Fruit fly (Drosophila melanogaster) whole organism, prepupa: ENCODE data around the gene CG11333.

Experiments
- Blimp-1 ChIP-seq: fragments of 200-800 bp; sonication (Bioruptor generic); optimal IDR thresholded peaks from 3 replicates; lab custom pipeline; 2017; ENCODE audit warnings: missing biosample characterization, missing genetic modification characterization, mild to moderate bottlenecking, moderate library complexity, missing genetic modification reagents
- CG10631 ChIP-seq: fragments of 200-800 bp; sonication (Bioruptor generic); optimal IDR thresholded peaks from 2 replicates; lab custom pipeline; 2016; ENCODE audit warnings: missing biosample characterization, missing genetic modification characterization
- CG10669 ChIP-seq: fragments of 200-800 bp; sonication (Bioruptor generic); optimal IDR thresholded peaks from 3 replicates; lab custom pipeline; 2018; ENCODE audit warnings: missing biosample characterization, mild to moderate bottlenecking, missing genetic modification characterization, moderate library complexity
- CG11294 ChIP-seq: fragments of 200-800 bp; sonication (Bioruptor generic); IDR thresholded peaks from 2 replicates; pipeline ENCODE4 v1.3.6; 2022; ENCODE audit warnings: missing biosample characterization, missing genetic modification characterization
- CG11762 ChIP-seq: fragments of 200-800 bp; sonication (Bioruptor generic); optimal IDR thresholded peaks from 3 replicates; lab custom pipeline; 2016; ENCODE audit warnings: missing biosample characterization, missing genetic modification characterization; ENCODE audit not compliant: insufficient read depth
- CG11902 ChIP-seq: fragments of 200-800 bp; sonication (Bioruptor generic); optimal IDR thresholded peaks from 3 replicates; lab custom pipeline; 2016; ENCODE audit warnings: missing biosample characterization, missing genetic modification characterization
- CG15336 ChIP-seq: fragments of 200-800 bp; sonication (Bioruptor generic); IDR thresholded peaks from 2 replicates; pipeline ENCODE4 v1.3.6; 2022; ENCODE audit warnings: missing biosample characterization, missing genetic modification characterization
- CG1621 ChIP-seq: fragments of 200-800 bp; sonication (Bioruptor generic); optimal IDR thresholded peaks from 3 replicates; lab custom pipeline; 2018; ENCODE audit warnings: missing biosample characterization, mild to moderate bottlenecking, missing genetic modification characterization
- CG16779 ChIP-seq: fragments of 200-800 bp; sonication (Bioruptor generic); optimal IDR thresholded peaks from 3 replicates; lab custom pipeline; 2017; ENCODE audit warnings: missing biosample characterization, mild to moderate bottlenecking, missing genetic modification characterization
- CG3032 ChIP-seq: fragments of 200-800 bp; optimal IDR thresholded peaks from 2 replicates; lab custom pipeline; 2019; ENCODE audit warnings: missing biosample characterization, mild to moderate bottlenecking, missing genetic modification characterization, moderate library complexity
- CG31627 ChIP-seq: fragments of 200-800 bp; sonication (Bioruptor generic); optimal IDR thresholded peaks from 3 replicates; lab custom pipeline; 2016; ENCODE audit warnings: missing biosample characterization, missing genetic modification characterization
- CG32006 ChIP-seq: fragments of 200-800 bp; sonication (Bioruptor generic); optimal IDR thresholded peaks from 3 replicates; lab custom pipeline; 2017; ENCODE audit warnings: missing biosample characterization, mild to moderate bottlenecking, missing genetic modification characterization
- CG34406 ChIP-seq: fragments of 200-800 bp; sonication (Bioruptor generic); optimal IDR thresholded peaks from 3 replicates; lab custom pipeline; 2016; ENCODE audit warnings: missing biosample characterization, missing genetic modification characterization
- CG3919 ChIP-seq: fragments of 200-800 bp; sonication (Bioruptor generic); optimal IDR thresholded peaks from 3 replicates; lab custom pipeline; 2016; ENCODE audit warnings: missing biosample characterization, missing genetic modification characterization
- CG4318 ChIP-seq: fragments of 200-800 bp; sonication (Bioruptor generic); optimal IDR thresholded peaks from 3 replicates; lab custom pipeline; 2017; ENCODE audit warnings: missing biosample characterization, mild to moderate bottlenecking, missing genetic modification characterization
- CG6163 ChIP-seq: fragments of 200-800 bp; sonication (Bioruptor generic); IDR thresholded peaks from 3 replicates; pipeline ENCODE4 v1.3.6; 2022; ENCODE audit warnings: missing biosample characterization, missing genetic modification characterization
- CG6276 ChIP-seq: fragments of 200-800 bp; sonication (Bioruptor generic); optimal IDR thresholded peaks from 2 replicates; lab custom pipeline; 2017; ENCODE audit warnings: missing biosample characterization, mild to moderate bottlenecking, missing genetic modification characterization
- CG6792 ChIP-seq: fragments of 200-800 bp; sonication (Bioruptor generic); optimal IDR thresholded peaks from 3 replicates; lab custom pipeline; 2016; ENCODE audit warnings: missing biosample characterization, missing genetic modification characterization
- CG6808 ChIP-seq: fragments of 200-800 bp; sonication (Bioruptor generic); optimal IDR thresholded peaks from 3 replicates; lab custom pipeline; 2017; ENCODE audit warnings: missing biosample characterization, missing genetic modification characterization, mild to moderate bottlenecking, moderate library complexity, missing genetic modification reagents
- CG6854 ChIP-seq: fragments of 200-800 bp; sonication (Bioruptor generic); optimal IDR thresholded peaks from 2 replicates; lab custom pipeline; 2017; ENCODE audit warnings: missing biosample characterization, mild to moderate bottlenecking, missing genetic modification characterization
- CG8119 ChIP-seq: fragments of 200-800 bp; sonication (Bioruptor generic); IDR thresholded peaks from 3 replicates; pipeline ENCODE4 v1.3.6; 2022; ENCODE audit warnings: missing biosample characterization, missing genetic modification characterization
- CG8319 ChIP-seq: fragments of 200-800 bp; sonication (Bioruptor generic); optimal IDR thresholded peaks from 3 replicates; lab custom pipeline; 2016; ENCODE audit warnings: missing biosample characterization, missing genetic modification characterization
- CG9139 ChIP-seq: fragments of 200-800 bp; sonication (Bioruptor generic); optimal IDR thresholded peaks from 3 replicates; lab custom pipeline; 2017; ENCODE audit warnings: missing biosample characterization, mild to moderate bottlenecking, missing genetic modification characterization
- Eip75B ChIP-seq: fragments of 200-800 bp; sonication (Bioruptor generic); optimal IDR thresholded peaks from 3 replicates; lab custom pipeline; 2016; ENCODE audit warnings: missing biosample characterization, missing genetic modification characterization
- Eip78C ChIP-seq: fragments of 200-800 bp; sonication (Bioruptor generic); peaks from one replicate; lab custom pipeline; 2016; ENCODE audit warnings: missing biosample characterization, missing genetic modification characterization
- Ets21C ChIP-seq: fragments of 200-800 bp; sonication (Bioruptor generic); optimal IDR thresholded peaks from 3 replicates; lab custom pipeline; 2016; ENCODE audit warnings: missing biosample characterization, missing genetic modification characterization
- Ets96B ChIP-seq: fragments of 200-800 bp; optimal IDR thresholded peaks from 2 replicates; lab custom pipeline; 2019; ENCODE audit warnings: missing biosample characterization, mild to moderate bottlenecking, missing genetic modification characterization, moderate library complexity
- Gug ChIP-seq: fragments of 200-800 bp; sonication (Bioruptor generic); IDR thresholded peaks from 2 replicates; pipeline ENCODE4 v1.3.6; 2022; ENCODE audit warnings: missing biosample characterization, missing genetic modification characterization
- Hr38 ChIP-seq: sonication (Bioruptor generic); optimal IDR thresholded peaks from 2 replicates; lab custom pipeline; 2016; ENCODE audit warnings: missing biosample characterization, missing genetic modification characterization
- Hr39 ChIP-seq: fragments of 200-800 bp; sonication (Bioruptor generic); optimal IDR thresholded peaks from 2 replicates; lab custom pipeline; 2016; ENCODE audit warnings: missing biosample characterization, missing genetic modification characterization
- Hr4 ChIP-seq: fragments of 200-800 bp; sonication (Bioruptor generic); optimal IDR thresholded peaks from 3 replicates; lab custom pipeline; 2016; ENCODE audit warnings: missing biosample characterization, missing genetic modification characterization
- Lpt ChIP-seq: fragments of 200-800 bp; sonication (Bioruptor generic); optimal IDR thresholded peaks from 3 replicates; lab custom pipeline; 2016; ENCODE audit warnings: missing biosample characterization, missing genetic modification characterization
- Met ChIP-seq: fragments of 200-800 bp; sonication (Bioruptor generic); optimal IDR thresholded peaks from 3 replicates; lab custom pipeline; 2016; ENCODE audit warnings: missing biosample characterization, missing genetic modification characterization
- OdsH ChIP-seq: fragments of 200-800 bp; sonication (Bioruptor generic); optimal IDR thresholded peaks from 3 replicates; lab custom pipeline; 2016; ENCODE audit warnings: missing biosample characterization, missing genetic modification characterization
- Smox ChIP-seq: fragments of 200-800 bp; sonication (Bioruptor generic); optimal IDR thresholded peaks from 3 replicates; lab custom pipeline; 2016; ENCODE audit warnings: missing biosample characterization, missing genetic modification characterization
- Sox102F ChIP-seq: fragments of 200-800 bp; sonication (Bioruptor generic); optimal IDR thresholded peaks from 2 replicates; lab custom pipeline; 2016; ENCODE audit warnings: missing biosample characterization, mild to moderate bottlenecking, missing genetic modification characterization
- Sox14 ChIP-seq: fragments of 200-800 bp; sonication (Bioruptor generic); optimal IDR thresholded peaks from 3 replicates; lab custom pipeline; 2016; ENCODE audit warnings: missing biosample characterization, missing genetic modification characterization
- Sox15 ChIP-seq: fragments of 200-800 bp; sonication (Bioruptor generic); optimal IDR thresholded peaks from 3 replicates; lab custom pipeline; 2016; ENCODE audit warnings: missing biosample characterization, missing genetic modification characterization
- achi ChIP-seq: fragments of 200-800 bp; sonication (Bioruptor generic); optimal IDR thresholded peaks from 3 replicates; lab custom pipeline; 2016; ENCODE audit warnings: missing biosample characterization, missing genetic modification characterization
- acj6 ChIP-seq: fragments of 200-800 bp; sonication (Bioruptor generic); optimal IDR thresholded peaks from 3 replicates; lab custom pipeline; 2016; ENCODE audit warnings: missing biosample characterization, missing genetic modification characterization
- cyc ChIP-seq: fragments of 200-800 bp; sonication (Bioruptor generic); optimal IDR thresholded peaks from 3 replicates; lab custom pipeline; 2016; ENCODE audit warnings: missing biosample characterization, missing genetic modification characterization
- dac ChIP-seq: fragments of 200-800 bp; sonication (Bioruptor generic); optimal IDR thresholded peaks from 2 replicates; lab custom pipeline; 2017; ENCODE audit warnings: missing biosample characterization, mild to moderate bottlenecking, missing genetic modification characterization
- eg ChIP-seq: fragments of 200-800 bp; sonication (Bioruptor generic); IDR thresholded peaks from 3 replicates; pipeline ENCODE4 v1.3.6; 2022; ENCODE audit warnings: missing biosample characterization, missing genetic modification characterization
- esn ChIP-seq: fragments of 200-800 bp; sonication (Bioruptor generic); optimal IDR thresholded peaks from 2 replicates; lab custom pipeline; 2016; ENCODE audit warnings: missing biosample characterization, mild to moderate bottlenecking, missing genetic modification characterization, moderate library complexity
- fkh ChIP-seq: fragments of 200-800 bp; sonication (Bioruptor generic); optimal IDR thresholded peaks from 3 replicates; lab custom pipeline; 2017; ENCODE audit warnings: missing biosample characterization, mild to moderate bottlenecking, missing genetic modification characterization, moderate library complexity
- lz ChIP-seq: fragments of 200-800 bp; sonication (Bioruptor generic); optimal IDR thresholded peaks from 3 replicates; lab custom pipeline; 2016; ENCODE audit warnings: missing biosample characterization, missing genetic modification characterization
- pdm3 ChIP-seq: fragments of 200-800 bp; sonication (Bioruptor generic); optimal IDR thresholded peaks from 3 replicates; lab custom pipeline; 2016; ENCODE audit warnings: missing biosample characterization, missing genetic modification characterization
- salr ChIP-seq, 2 experiments: fragments of 200-800 bp; sonication (Bioruptor generic); optimal IDR thresholded peaks; 3 replicates each; lab custom pipeline; 2016 to 2018; ENCODE audit warnings: missing biosample characterization in 2 of 2, missing genetic modification characterization in 2 of 2, mild to moderate bottlenecking in 1 of 2
- spab ChIP-seq: fragments of 200-800 bp; sonication (Bioruptor generic); optimal IDR thresholded peaks from 2 replicates; lab custom pipeline; 2017; ENCODE audit warnings: missing biosample characterization, mild to moderate bottlenecking, missing genetic modification characterization, missing genetic modification reagents
- svp ChIP-seq: fragments of 200-800 bp; sonication (Bioruptor generic); peaks from one replicate; lab custom pipeline; 2016; ENCODE audit warnings: missing biosample characterization, missing genetic modification characterization
- topi ChIP-seq: fragments of 200-800 bp; sonication (Bioruptor generic); optimal IDR thresholded peaks from 3 replicates; lab custom pipeline; 2016; ENCODE audit warnings: missing biosample characterization, missing genetic modification characterization

Gene CG11333

dm6 chr3R:31438856-31439255, 24.2 kb upstream of the CG11333 start:
- TF ChIP-seq svp (GFP tag; lab: Kevin White, UChicago) (peak; percentile 88), CG6163 (GFP tag; lab: Robert Waterston, UW) (no peak)
- TF ChIP-seq, all 60 proteins: peak for 1

dm6 chr3R:31439986-31440385, 23.1 kb upstream of the CG11333 start:
- TF ChIP-seq CG10631, result no peak
- peak; percentile 55; the same call in 2 of the 3 replicates for TF ChIP-seq CG8119 (GFP tag; lab: Robert Waterston, UW)
- TF ChIP-seq esn (GFP tag; lab: Kevin White, UChicago), result no peak
- TF ChIP-seq lz (GFP tag; lab: Kevin White, UChicago), result no peak
- TF ChIP-seq achi (GFP tag; lab: Kevin White, UChicago), result peak; percentile 13
- peak; percentile 13 for TF ChIP-seq OdsH
- no peak for TF ChIP-seq Smox (GFP tag; lab: Kevin White, UChicago)
- no peak for TF ChIP-seq CG1621 (tag; lab: Kevin White, UChicago)
- TF ChIP-seq Eip78C, result peak; percentile 50
- TF ChIP-seq Sox102F (GFP tag; lab: Kevin White, UChicago), result no peak
- peak; percentile 26 for TF ChIP-seq CG4318 (GFP tag; lab: Kevin White, UChicago)
- TF ChIP-seq Hr38, result no peak
- no peak for TF ChIP-seq CG6163 (GFP tag; lab: Robert Waterston, UW)
- no peak for TF ChIP-seq CG11902 (GFP tag; lab: Kevin White, UChicago)
- no peak for TF ChIP-seq CG16779
- no peak for TF ChIP-seq Eip75B (GFP tag; lab: Kevin White, UChicago)
- no peak for TF ChIP-seq CG6808 (GFP tag; lab: Kevin White, UChicago)
- no peak for TF ChIP-seq CG31627 (GFP tag; lab: Kevin White, UChicago)
- peak; percentile 48; the same call in 1 of the 2 replicates for TF ChIP-seq CG15336
- TF ChIP-seq CG9139 (GFP tag; lab: Kevin White, UChicago), result no peak
- TF ChIP-seq CG6854 (GFP tag; lab: Kevin White, UChicago), result no peak
- no peak for TF ChIP-seq salr (GFP tag; optimal IDR thresholded peaks at IDR 0.05; lab: Kevin White, UChicago)
- peak; percentile 13 for TF ChIP-seq pdm3 (GFP tag; lab: Kevin White, UChicago)
- TF ChIP-seq CG11762 (GFP tag; lab: Kevin White, UChicago), result no peak
- no peak for TF ChIP-seq CG8319 (GFP tag; lab: Kevin White, UChicago)
- TF ChIP-seq Sox14 (GFP tag; lab: Kevin White, UChicago), result no peak
- TF ChIP-seq CG3032 (tag; lab: Kevin White, UChicago), result no peak
- TF ChIP-seq Ets96B, result peak; percentile 15
- no peak for TF ChIP-seq Ets21C (GFP tag; lab: Kevin White, UChicago)
- peak; percentile 69 for TF ChIP-seq Hr4
- TF ChIP-seq CG11294 (GFP tag; lab: Robert Waterston, UW), result peak; percentile 14; the same call in 1 of the 2 replicates
- no peak for TF ChIP-seq Sox15 (GFP tag; lab: Kevin White, UChicago)
- no peak for TF ChIP-seq cyc
- no peak for TF ChIP-seq eg (GFP tag; lab: Robert Waterston, UW)
- peak; percentile 59 for TF ChIP-seq CG32006 (GFP tag; lab: Kevin White, UChicago)
- TF ChIP-seq fkh (GFP tag; lab: Kevin White, UChicago), result no peak
- no peak for TF ChIP-seq CG6792
- peak; percentile 32 for TF ChIP-seq Hr39 (GFP tag; lab: Kevin White, UChicago)
- no peak for TF ChIP-seq spab (GFP tag; lab: Kevin White, UChicago)
- no peak for TF ChIP-seq acj6
- TF ChIP-seq Met (GFP tag; lab: Kevin White, UChicago), result no peak
- no peak for TF ChIP-seq Blimp-1 (GFP tag; lab: Kevin White, UChicago)
- no peak for TF ChIP-seq Lpt (GFP tag; lab: Kevin White, UChicago)
- no peak for TF ChIP-seq CG10669 (GFP tag; lab: Kevin White, UChicago)
- no peak for TF ChIP-seq CG34406 (GFP tag; lab: Kevin White, UChicago)
- peak; percentile 19 for TF ChIP-seq CG3919 (GFP tag; lab: Kevin White, UChicago)
- TF ChIP-seq topi (GFP tag; lab: Kevin White, UChicago), result no peak
- TF ChIP-seq svp (GFP tag; lab: Kevin White, UChicago), result peak; percentile 67
- peak; percentile 45 for TF ChIP-seq CG6276 (GFP tag; lab: Kevin White, UChicago)
- no peak for TF ChIP-seq dac (GFP tag; lab: Kevin White, UChicago)
- no peak for TF ChIP-seq Gug
